Fruit fly (Drosophila melanogaster) whole organism, embryonic: Measurements from ENCODE around the gene crm.

Experiments used
- CG10147 ChIP-seq: fragments of 200-800 bp; sonication (Bioruptor generic); optimal IDR thresholded peaks from 2 replicates; lab custom pipeline; 2019; ENCODE audit warnings: missing biosample characterization, mild to moderate bottlenecking, missing genetic modification characterization, moderate library complexity
- CG10267 ChIP-seq: fragments of 200-800 bp; sonication (Bioruptor generic); optimal IDR thresholded peaks from 2 replicates; lab custom pipeline; 2018; ENCODE audit warnings: missing biosample characterization, mild to moderate bottlenecking, missing genetic modification characterization, moderate library complexity
- CG12104 ChIP-seq: fragments of 200-800 bp; sonication (Bioruptor generic); optimal IDR thresholded peaks from 3 replicates; lab custom pipeline; 2016; ENCODE audit warnings: missing biosample characterization, missing genetic modification characterization
- CG12155 ChIP-seq: fragments of 200-800 bp; sonication (Bioruptor generic); optimal IDR thresholded peaks from 3 replicates; lab custom pipeline; 2016; ENCODE audit warnings: missing biosample characterization, missing genetic modification characterization
- CG12659 ChIP-seq: fragments of 200-800 bp; sonication (Bioruptor generic); optimal IDR thresholded peaks from 3 replicates; lab custom pipeline; 2017; ENCODE audit warnings: mild to moderate bottlenecking, missing biosample characterization, missing genetic modification reagents, missing genetic modification characterization
- CG12744 ChIP-seq: fragments of 200-800 bp; sonication (Bioruptor generic); optimal IDR thresholded peaks from 2 replicates; lab custom pipeline; 2016; ENCODE audit warnings: missing biosample characterization, missing genetic modification characterization
- CG14710 ChIP-seq: fragments of 200-800 bp; sonication (Bioruptor generic); optimal IDR thresholded peaks from 3 replicates; lab custom pipeline; 2019; ENCODE audit warnings: missing biosample characterization, mild to moderate bottlenecking, missing genetic modification characterization, moderate library complexity
- CG14860 ChIP-seq: fragments of 200-800 bp; sonication (Bioruptor generic); IDR thresholded peaks from 3 replicates; pipeline ENCODE4 v1.3.6; 2022; ENCODE audit warnings: missing biosample characterization, missing genetic modification characterization; ENCODE audit not compliant: partially characterized antibody
- CG17802 ChIP-seq: fragments of 200-800 bp; sonication (Bioruptor generic); optimal IDR thresholded peaks from 2 replicates; lab custom pipeline; 2018; ENCODE audit warnings: missing biosample characterization, mild to moderate bottlenecking, missing genetic modification characterization, moderate library complexity
- CG18011 ChIP-seq: fragments of 200-800 bp; sonication (Bioruptor generic); optimal IDR thresholded peaks from 2 replicates; lab custom pipeline; 2017; ENCODE audit warnings: missing biosample characterization, missing genetic modification characterization, mild to moderate bottlenecking, moderate library complexity, missing genotype
- CG2678 ChIP-seq: fragments of 200-800 bp; sonication (Bioruptor generic); optimal IDR thresholded peaks from 3 replicates; lab custom pipeline; 2019; ENCODE audit warnings: missing biosample characterization, mild to moderate bottlenecking, missing genetic modification characterization, moderate library complexity
- CG33213 ChIP-seq: fragments of 200-800 bp; sonication (Bioruptor generic); optimal IDR thresholded peaks from 3 replicates; lab custom pipeline; 2016; ENCODE audit warnings: missing biosample characterization, missing genetic modification characterization
- CG3847 ChIP-seq: fragments of 200-800 bp; sonication (Bioruptor generic); IDR thresholded peaks from 2 replicates; pipeline ENCODE4 v1.3.6; 2022; ENCODE audit warnings: missing biosample characterization, missing genetic modification characterization
- CG7357 ChIP-seq: fragments of 200-800 bp; sonication (Bioruptor generic); IDR thresholded peaks from 3 replicates; pipeline ENCODE4 v1.3.6; 2022; ENCODE audit warnings: missing biosample characterization, missing genetic modification characterization
- CG9609 ChIP-seq: fragments of 200-800 bp; sonication (Bioruptor generic); optimal IDR thresholded peaks from 3 replicates; lab custom pipeline; 2016; ENCODE audit warnings: missing biosample characterization, missing genetic modification characterization
- Dad ChIP-seq: fragments of 200-800 bp; sonication (Bioruptor generic); optimal IDR thresholded peaks from 3 replicates; lab custom pipeline; 2016; ENCODE audit warnings: missing biosample characterization, missing genetic modification characterization
- Gsc ChIP-seq: fragments of 200-800 bp; sonication (Bioruptor generic); IDR thresholded peaks from 2 replicates; pipeline ENCODE4 v1.3.6; 2022; ENCODE audit warnings: missing biosample characterization, missing genetic modification characterization
- HLH3B ChIP-seq: fragments of 200-800 bp; sonication (Bioruptor generic); IDR thresholded peaks from 2 replicates; pipeline ENCODE4 v1.3.6; 2022; ENCODE audit warnings: missing biosample characterization, missing genetic modification characterization
- Jarid2 ChIP-seq: fragments of 200-800 bp; sonication (Bioruptor generic); optimal IDR thresholded peaks from 3 replicates; lab custom pipeline; 2017; ENCODE audit warnings: mild to moderate bottlenecking, missing biosample characterization, missing genetic modification reagents, missing genetic modification characterization
- Mes4 ChIP-seq: fragments of 200-800 bp; sonication (Bioruptor generic); optimal IDR thresholded peaks from 2 replicates; lab custom pipeline; 2016; ENCODE audit warnings: missing biosample characterization, missing genetic modification characterization
- Nf-YC ChIP-seq: fragments of 200-800 bp; optimal IDR thresholded peaks from 3 replicates; lab custom pipeline; 2019; ENCODE audit warnings: missing biosample characterization, mild to moderate bottlenecking, missing genetic modification characterization, moderate library complexity
- Oaz ChIP-seq: fragments of 200-800 bp; sonication (Bioruptor generic); IDR thresholded peaks from 2 replicates; pipeline ENCODE4 v1.3.6; 2022; ENCODE audit warnings: missing biosample characterization, missing genetic modification characterization
- Pdp1 ChIP-seq, 2 experiments: fragments of 200-800 bp; sonication (Bioruptor generic); optimal IDR thresholded peaks; 3 replicates each; lab custom pipeline; 2016; ENCODE audit warnings: missing biosample characterization in 2 of 2, missing genetic modification characterization in 2 of 2, mild to moderate bottlenecking in 1 of 2, moderate library complexity in 1 of 2
- Ptx1 ChIP-seq: fragments of 200-800 bp; sonication (Bioruptor generic); IDR thresholded peaks from 2 replicates; pipeline ENCODE4 v1.3.6; 2022; ENCODE audit warnings: missing biosample characterization, missing genetic modification characterization
- Stat92E ChIP-seq, 3 experiments: fragments of >200 bp in 2 of 3; fragments of 200-800 bp in 1 of 3; sonication (Bioruptor generic) in 1 of 3; optimal IDR thresholded peaks; 2 replicates each; lab custom pipeline; 2017 to 2019; ENCODE audit warnings: missing biosample characterization in 3 of 3, missing genetic modification characterization in 3 of 3, mild to moderate bottlenecking in 1 of 3, moderate library complexity in 1 of 3
- br ChIP-seq: fragments of >200 bp; optimal IDR thresholded peaks from 2 replicates; lab custom pipeline; 2017
- bsh ChIP-seq, 2 experiments: fragments of 200-800 bp; sonication (Bioruptor generic); optimal IDR thresholded peaks; 2 replicates each; lab custom pipeline; 2017 to 2018; ENCODE audit warnings: mild to moderate bottlenecking in 2 of 2, missing biosample characterization in 2 of 2, missing genetic modification characterization in 2 of 2, moderate library complexity in 1 of 2
- chn ChIP-seq: fragments of 200-800 bp; sonication (Bioruptor generic); optimal IDR thresholded peaks from 2 replicates; lab custom pipeline; 2016; ENCODE audit warnings: missing biosample characterization, missing genetic modification characterization
- ci ChIP-seq: fragments of 200-800 bp; sonication (Bioruptor generic); IDR thresholded peaks from 3 replicates; pipeline ENCODE4 v1.3.6; 2022; ENCODE audit warnings: missing biosample characterization, missing genetic modification characterization
- croc ChIP-seq: fragments of 200-800 bp; sonication (Bioruptor generic); conservative IDR thresholded peaks from 3 replicates; pipeline ENCODE4 v1.3.6; 2022; ENCODE audit warnings: missing biosample characterization, missing genetic modification characterization
- disco-r ChIP-seq: fragments of 200-800 bp; sonication (Bioruptor generic); optimal IDR thresholded peaks from 2 replicates; lab custom pipeline; 2016; ENCODE audit warnings: missing biosample characterization, missing genetic modification characterization
- ewg ChIP-seq: fragments of 200-800 bp; sonication (Bioruptor generic); optimal IDR thresholded peaks from 3 replicates; lab custom pipeline; 2017; ENCODE audit warnings: mild to moderate bottlenecking, missing biosample characterization, missing genetic modification reagents, missing genetic modification characterization
- fd64A ChIP-seq: fragments of 200-800 bp; sonication (Bioruptor generic); optimal IDR thresholded peaks from 3 replicates; lab custom pipeline; 2018; ENCODE audit warnings: missing biosample characterization, mild to moderate bottlenecking, missing genetic modification characterization
- fd96Cb ChIP-seq: fragments of 200-800 bp; sonication (Bioruptor generic); optimal IDR thresholded peaks from 2 replicates; lab custom pipeline; 2018; ENCODE audit warnings: missing biosample characterization, mild to moderate bottlenecking, missing genetic modification characterization, moderate library complexity
- gcm ChIP-seq: fragments of 200-800 bp; sonication (Bioruptor generic); optimal IDR thresholded peaks from 2 replicates; lab custom pipeline; 2019; ENCODE audit warnings: missing biosample characterization, mild to moderate bottlenecking, missing genetic modification characterization, moderate library complexity
- gro ChIP-seq: fragments of 200-800 bp; sonication (Bioruptor generic); optimal IDR thresholded peaks from 2 replicates; lab custom pipeline; 2016; ENCODE audit warnings: missing biosample characterization, missing genetic modification characterization
- hbn ChIP-seq: fragments of 200-800 bp; sonication (Bioruptor generic); IDR thresholded peaks from 2 replicates; pipeline ENCODE4 v1.3.6; 2022; ENCODE audit warnings: missing biosample characterization, missing genetic modification characterization; ENCODE audit not compliant: partially characterized antibody
- kah ChIP-seq: fragments of 200-800 bp; sonication (Bioruptor generic); optimal IDR thresholded peaks from 2 replicates; lab custom pipeline; 2018; ENCODE audit warnings: missing biosample characterization, mild to moderate bottlenecking, missing genetic modification characterization
- knrl ChIP-seq: fragments of 200-800 bp; sonication (Bioruptor generic); IDR thresholded peaks from 3 replicates; pipeline ENCODE4 v1.3.6; 2022; ENCODE audit warnings: missing biosample characterization, missing genetic modification characterization; ENCODE audit not compliant: partially characterized antibody
- lmd ChIP-seq: fragments of 200-800 bp; sonication (Bioruptor generic); IDR thresholded peaks from 2 replicates; pipeline ENCODE4 v1.3.6; 2022; ENCODE audit warnings: missing biosample characterization, missing genetic modification characterization
- org-1 ChIP-seq: fragments of 200-800 bp; sonication (Bioruptor generic); optimal IDR thresholded peaks from 2 replicates; lab custom pipeline; 2017; ENCODE audit warnings: missing biosample characterization, missing genetic modification characterization
- pho ChIP-seq: fragments of 200-800 bp; sonication (Bioruptor generic); optimal IDR thresholded peaks from 2 replicates; lab custom pipeline; 2016; ENCODE audit warnings: missing biosample characterization, missing genetic modification characterization
- pros ChIP-seq: fragments of 200-800 bp; sonication (Bioruptor generic); optimal IDR thresholded peaks from 3 replicates; lab custom pipeline; 2019; ENCODE audit warnings: missing biosample characterization, mild to moderate bottlenecking, missing genetic modification characterization, moderate library complexity
- shn ChIP-seq: fragments of 200-800 bp; sonication (Bioruptor generic); optimal IDR thresholded peaks from 3 replicates; lab custom pipeline; 2016; ENCODE audit warnings: missing biosample characterization, missing genetic modification characterization
- slbo ChIP-seq: fragments of 200-800 bp; sonication (Bioruptor generic); IDR thresholded peaks from 2 replicates; pipeline ENCODE4 v1.3.6; 2022; ENCODE audit warnings: missing biosample characterization, missing genetic modification characterization
- sob ChIP-seq: fragments of 200-800 bp; sonication (Bioruptor generic); IDR thresholded peaks from 2 replicates; pipeline ENCODE4 v1.3.6; 2022; ENCODE audit warnings: missing biosample characterization, missing genetic modification characterization
- tgo ChIP-seq: fragments of 200-800 bp; sonication (Bioruptor generic); IDR thresholded peaks from 3 replicates; pipeline ENCODE4 v1.3.6; 2022; ENCODE audit warnings: missing biosample characterization, missing genetic modification characterization
- tio ChIP-seq: fragments of 200-800 bp; sonication (Bioruptor generic); optimal IDR thresholded peaks from 2 replicates; lab custom pipeline; 2017; ENCODE audit warnings: missing biosample characterization, missing genetic modification characterization, inconsistent platforms
- tup ChIP-seq: fragments of 200-800 bp; sonication (Bioruptor generic); optimal IDR thresholded peaks from 2 replicates; lab custom pipeline; 2016; ENCODE audit warnings: missing biosample characterization, mild to moderate bottlenecking, missing genetic modification characterization, moderate library complexity
- z ChIP-seq: fragments of 200-800 bp; sonication (Bioruptor generic); IDR thresholded peaks from 3 replicates; pipeline ENCODE4 v1.3.6; 2022; ENCODE audit warnings: missing biosample characterization, missing genetic modification characterization

The crm gene

dm6 chrX:2708156-2708734, 30.3 kb downstream of the crm start, which contains the start of gene CG2681 (continued):
- TF ChIP-seq hbn (no peak), Stat92E (GFP tag; optimal IDR thresholded peaks at IDR 0.05; lab: Kevin White, UChicago) (no peak), pros (GFP tag; lab: Kevin White, UChicago) (no peak), CG33213 (GFP tag; lab: Kevin White, UChicago) (no peak), Ptx1 (GFP tag; lab: Robert Waterston, UW) (peak; percentile 63), Nf-YC (tag; lab: Kevin White, UChicago) (no peak), CG10147 (no peak), CG14860 (no peak), CG12155 (peak; percentile 0), sob (GFP tag; lab: Robert Waterston, UW) (peak; percentile 48), Oaz (GFP tag; lab: Robert Waterston, UW) (peak; percentile 37; the same call in 1 of the 2 replicates), Gsc (no peak), chn (GFP tag; lab: Kevin White, UChicago) (no peak), CG7357 (GFP tag; lab: Robert Waterston, UW) (peak; percentile 15; the same call in 1 of the 3 replicates), CG10267 (tag; lab: Kevin White, UChicago) (no peak), fd96Cb (tag; lab: Kevin White, UChicago) (peak; percentile 18), ewg (GFP tag; lab: Kevin White, UChicago) (no peak), Jarid2 (GFP tag; lab: Kevin White, UChicago) (no peak), CG14710 (tag; lab: Kevin White, UChicago) (no peak), Mes4 (GFP tag; lab: Kevin White, UChicago) (no peak), br (lab: Kevin White, UChicago) (no peak), CG12744 (GFP tag; lab: Kevin White, UChicago) (no peak), pho (peak; percentile 3), Dad (GFP tag; lab: Kevin White, UChicago) (no peak), tgo (GFP tag; lab: Robert Waterston, UW) (peak; percentile 37; the same call in 2 of the 3 replicates), gro (GFP tag; lab: Kevin White, UChicago) (no peak), HLH3B (peak; percentile 56), bsh (GFP tag; optimal IDR thresholded peaks at IDR 0.05; lab: Kevin White, UChicago) (no peak), CG12659 (peak; percentile 29), gcm (GFP tag; lab: Kevin White, UChicago) (no peak), CG18011 (no peak), Pdp1 (GFP tag; optimal IDR thresholded peaks at IDR 0.05; lab: Kevin White, UChicago) (peak; percentile 23 to 50), fd64A (GFP tag; lab: Kevin White, UChicago) (no peak), CG2678 (tag; lab: Kevin White, UChicago) (no peak), lmd (peak; percentile 71), tup (GFP tag; lab: Kevin White, UChicago) (no peak), CG9609 (GFP tag; lab: Kevin White, UChicago) (peak; percentile 22), shn (GFP tag; lab: Kevin White, UChicago) (no peak), CG3847 (GFP tag; lab: Robert Waterston, UW) (0 out of 2 replicates have a peak, but pooled peaks have one; percentile 7), org-1 (GFP tag; lab: Kevin White, UChicago) (peak; percentile 38), CG17802 (tag; lab: Kevin White, UChicago) (no peak), CG12104 (GFP tag; lab: Kevin White, UChicago) (no peak), croc (GFP tag; lab: Robert Waterston, UW) (no peak), kah (GFP tag; lab: Kevin White, UChicago) (no peak), disco-r (GFP tag; lab: Kevin White, UChicago) (no peak), knrl (GFP tag; lab: Robert Waterston, UW) (no peak), z (no peak), tio (GFP tag; lab: Kevin White, UChicago) (no peak), slbo (GFP tag; lab: Robert Waterston, UW) (peak; percentile 84), ci (GFP tag; lab: Robert Waterston, UW) (peak; percentile 75)
